Worm (Caenorhabditis elegans) whole organism, L3 larva: ENCODE results near the gene clec-141.
A peak's percentile ranks its signal among the peaks of the same experiment; 100 is the strongest.

Experiments
- ZK546.5 ChIP-seq: sonication (generic microtip); optimal IDR thresholded peaks from 2 replicates; lab custom pipeline; 2017; ENCODE audit warnings: missing biosample characterization, missing genetic modification characterization
- aly-2 ChIP-seq: fragments of 150-350 bp; optimal IDR thresholded peaks from 2 replicates; lab custom pipeline; 2014; ENCODE audit warnings: missing biosample characterization, missing genetic modification characterization
- ama-1 ChIP-seq: fragments of 150-350 bp; optimal IDR thresholded peaks from 2 replicates; lab custom pipeline; 2018
- ceh-82 ChIP-seq: fragments of 150-350 bp; optimal IDR thresholded peaks from 2 replicates; lab custom pipeline; 2014; ENCODE audit warnings: missing biosample characterization, missing genetic modification characterization
- ceh-9 ChIP-seq: sonication (generic microtip); optimal IDR thresholded peaks from 2 replicates; lab custom pipeline; 2018; ENCODE audit warnings: missing biosample characterization, missing genetic modification characterization
- egl-27 ChIP-seq: sonication (generic microtip); optimal IDR thresholded peaks from 4 replicates; lab custom pipeline; 2017; ENCODE audit warnings: missing biosample characterization, missing genetic modification reagents, missing genetic modification characterization
- egl-5 ChIP-seq: fragments of 150-350 bp; optimal IDR thresholded peaks from 2 replicates; lab custom pipeline; 2017; ENCODE audit warnings: missing biosample characterization, missing genetic modification reagents, missing genetic modification characterization, inconsistent platforms
- elt-2 ChIP-seq: sonication (generic microtip); optimal IDR thresholded peaks from 2 replicates; lab custom pipeline; 2016; ENCODE audit warnings: missing genetic modification reagents, mild to moderate bottlenecking, missing genetic modification characterization, missing compliant biosample characterization
- fkh-10 ChIP-seq: sonication (generic microtip); optimal IDR thresholded peaks from 2 replicates; lab custom pipeline; 2017; ENCODE audit warnings: missing biosample characterization, missing genetic modification reagents, missing genetic modification characterization
- fkh-2 ChIP-seq: fragments of 150-350 bp; optimal IDR thresholded peaks from 2 replicates; lab custom pipeline; 2014; ENCODE audit warnings: missing biosample characterization, missing genetic modification reagents, missing genetic modification characterization
- fos-1 ChIP-seq: fragments of 150-350 bp; optimal IDR thresholded peaks from 2 replicates; lab custom pipeline; 2014; ENCODE audit warnings: missing biosample characterization, missing genetic modification characterization
- hmg-11 ChIP-seq: sonication (generic microtip); optimal IDR thresholded peaks from 2 replicates; lab custom pipeline; 2016; ENCODE audit warnings: missing genetic modification characterization, missing compliant biosample characterization
- jun-1 ChIP-seq: fragments of 150-350 bp; optimal IDR thresholded peaks from 2 replicates; lab custom pipeline; 2014; ENCODE audit warnings: missing biosample characterization, missing genetic modification reagents, missing genetic modification characterization
- lin-15B ChIP-seq: fragments of 150-350 bp; optimal IDR thresholded peaks from 2 replicates; lab custom pipeline; 2014; ENCODE audit warnings: missing biosample characterization, missing genetic modification characterization
- lin-39 ChIP-seq: fragments of 150-350 bp; optimal IDR thresholded peaks from 2 replicates; lab custom pipeline; 2018; ENCODE audit warnings: missing biosample characterization, missing genetic modification reagents, missing genetic modification characterization
- lsy-12 ChIP-seq: sonication (generic microtip); optimal IDR thresholded peaks from 2 replicates; lab custom pipeline; 2016; ENCODE audit warnings: mild to moderate bottlenecking, missing genetic modification characterization, missing compliant biosample characterization
- nfya-1 ChIP-seq: sonication (generic microtip); optimal IDR thresholded peaks from 2 replicates; lab custom pipeline; 2017; ENCODE audit warnings: missing genetic modification characterization, mild to moderate bottlenecking, missing compliant biosample characterization, antibody characterized with exemption, moderate library complexity; ENCODE audit not compliant: insufficient read depth
- nhr-25 ChIP-seq: sonication (generic microtip); optimal IDR thresholded peaks from 2 replicates; lab custom pipeline; 2017; ENCODE audit warnings: missing biosample characterization, missing genetic modification characterization
- nhr-67 ChIP-seq: fragments of 150-350 bp; optimal IDR thresholded peaks from 2 replicates; lab custom pipeline; 2014; ENCODE audit warnings: missing biosample characterization, missing genetic modification characterization
- nhr-76 ChIP-seq: fragments of 150-350 bp; sonication (generic microtip); optimal IDR thresholded peaks from 5 replicates; lab custom pipeline; 2014; ENCODE audit warnings: missing biosample characterization, missing genetic modification characterization
- nhr-77 ChIP-seq: fragments of 150-350 bp; optimal IDR thresholded peaks from 2 replicates; lab custom pipeline; 2014; ENCODE audit warnings: missing biosample characterization, missing genetic modification characterization
- pha-4 ChIP-seq: fragments of 150-350 bp; optimal IDR thresholded peaks from 2 replicates; lab custom pipeline; 2014; ENCODE audit warnings: missing biosample characterization, missing genetic modification reagents, missing genetic modification characterization
- pqm-1 ChIP-seq: fragments of 150-350 bp; optimal IDR thresholded peaks from 2 replicates; lab custom pipeline; 2017; ENCODE audit warnings: missing biosample characterization, missing genetic modification characterization, inconsistent platforms
- sea-2 ChIP-seq: fragments of 150-350 bp; sonication (generic microtip); optimal IDR thresholded peaks from 4 replicates; lab custom pipeline; 2014; ENCODE audit warnings: missing biosample characterization, missing genetic modification reagents, missing genetic modification characterization
- skn-1 ChIP-seq: fragments of 150-350 bp; optimal IDR thresholded peaks from 2 replicates; lab custom pipeline; 2014; ENCODE audit warnings: missing biosample characterization, missing genetic modification characterization
- snpc-4 ChIP-seq: fragments of 150-350 bp; optimal IDR thresholded peaks from 2 replicates; lab custom pipeline; 2014; ENCODE audit warnings: missing biosample characterization, missing genetic modification characterization
- unc-39 ChIP-seq: sonication (generic microtip); optimal IDR thresholded peaks from 4 replicates; lab custom pipeline; 2017; ENCODE audit warnings: missing biosample characterization, missing genetic modification characterization
- unc-62 ChIP-seq: fragments of 150-350 bp; sonication (generic microtip); optimal IDR thresholded peaks from 4 replicates; lab custom pipeline; 2014; ENCODE audit warnings: missing biosample characterization, missing genetic modification reagents, missing genetic modification characterization
- zag-1 ChIP-seq: fragments of 150-350 bp; optimal IDR thresholded peaks from 2 replicates; lab custom pipeline; 2014; ENCODE audit warnings: missing biosample characterization, missing genetic modification characterization
- ztf-11 ChIP-seq: fragments of 150-350 bp; optimal IDR thresholded peaks from 2 replicates; lab custom pipeline; 2014; ENCODE audit warnings: missing biosample characterization, missing genetic modification characterization
- ztf-4 ChIP-seq: fragments of 150-350 bp; optimal IDR thresholded peaks from 2 replicates; lab custom pipeline; 2014; ENCODE audit warnings: missing biosample characterization, missing genetic modification characterization

Gene clec-141

ce11 chrII:5446506-5446905 lies 39.1 kb upstream of the clec-141 start, which contains the start of gene nmr-1:
Gene nmr-1, minus strand, starts transcription at chrII:5446606.
- TF ChIP-seq sea-2 (GFP tag; lab: Kevin White, UChicago) (no peak), elt-2 (tag; lab: Kevin White, UChicago) (no peak), jun-1 (tag; lab: Kevin White, UChicago) (no peak), zag-1 (tag; lab: Kevin White, UChicago) (no peak), lsy-12 (no peak), egl-27 (tag; lab: Kevin White, UChicago) (no peak), fkh-2 (no peak), skn-1 (tag; lab: Kevin White, UChicago) (no peak)

- TF ChIP-seq nhr-76 (tag; lab: Kevin White, UChicago) (no peak), ztf-4 (no peak), jun-1 (tag; lab: Kevin White, UChicago) (no peak), zag-1 (tag; lab: Kevin White, UChicago) (no peak), elt-2 (tag; lab: Kevin White, UChicago) (no peak), hmg-11 (tag; lab: Kevin White, UChicago) (no peak), egl-5 (tag; lab: Kevin White, UChicago) (no peak), unc-62 (GFP tag; lab: Kevin White, UChicago) (no peak), nhr-67 (tag; lab: Kevin White, UChicago) (no peak), unc-39 (no peak), ceh-9 (no peak), sea-2 (GFP tag; lab: Kevin White, UChicago) (no peak), pha-4 (no peak), ZK546.5 (no peak), lsy-12 (no peak), fkh-10 (no peak), nfya-1 (tag; lab: Kevin White, UChicago) (no peak)
Measured at ce11 chrII:5437586-5437985, 30.1 kb upstream of the clec-141 start, which contains the start of gene F07F6.1. Gene F07F6.1, plus strand, starts transcription at chrII:5437886.

ce11 chrII:5436833-5437232 lies 29.4 kb upstream of the clec-141 start, which contains the start of gene dct-5:
Gene dct-5, minus strand, starts transcription at chrII:5436933.
- TF ChIP-seq unc-39 (no peak), nhr-25 (tag; lab: Kevin White, UChicago) (peak; percentile 29), aly-2 (tag; lab: Kevin White, UChicago) (no peak)

ce11 chrII:5433069-5433468 lies 25.6 kb upstream of the clec-141 start, which contains the start of gene srx-114:
Gene srx-114, minus strand, starts transcription at chrII:5433169.
- TF ChIP-seq sea-2 (GFP tag; lab: Kevin White, UChicago) = no peak
- TF ChIP-seq fos-1 = no peak
- no peak for TF ChIP-seq ztf-11
- TF ChIP-seq aly-2 (tag; lab: Kevin White, UChicago) = no peak
- no peak for TF ChIP-seq ceh-82 (tag; lab: Kevin White, UChicago)
- no peak for TF ChIP-seq ZK546.5
- TF ChIP-seq jun-1 (tag; lab: Kevin White, UChicago) = no peak

- TF ChIP-seq nhr-77 (tag; lab: Kevin White, UChicago) (no peak), snpc-4 (peak; percentile 41), hmg-11 (tag; lab: Kevin White, UChicago) (peak; percentile 22), ceh-9 (no peak), fkh-2 (no peak), pqm-1 (tag; lab: Kevin White, UChicago) (no peak), nfya-1 (tag; lab: Kevin White, UChicago) (peak; percentile 31), lin-15B (peak; percentile 28), ceh-82 (tag; lab: Kevin White, UChicago) (no peak), egl-27 (tag; lab: Kevin White, UChicago) (no peak), ama-1 (lab: Kevin White, UChicago) (no peak), lin-39 (tag; lab: Kevin White, UChicago) (no peak), fos-1 (no peak), elt-2 (tag; lab: Kevin White, UChicago) (peak; percentile 49), nhr-25 (tag; lab: Kevin White, UChicago) (peak; percentile 7), egl-5 (tag; lab: Kevin White, UChicago) (no peak), jun-1 (tag; lab: Kevin White, UChicago) (no peak)
Measured at ce11 chrII:5429522-5430257, 22.2 kb upstream of the clec-141 start, which contains the start of the genes F07F6.4 and F07F6.2. Gene F07F6.4, minus strand, starts transcription at chrII:5429572. Gene F07F6.2, plus strand, starts transcription at chrII:5430207.
